Worm (Caenorhabditis elegans) whole organism, midembryonic: ENCODE measurements around the gene frm-2.
A peak's percentile ranks its signal among the peaks of the same experiment; 100 is the strongest.

Experiments
- T22C8.4 ChIP-seq: fragments of 200-800 bp; sonication (Bioruptor generic); IDR thresholded peaks from 2 replicates; pipeline ENCODE4 v1.3.6; 2022; ENCODE audit warnings: missing genetic modification characterization, missing compliant biosample characterization
- cog-1 ChIP-seq: sonication (generic microtip); optimal IDR thresholded peaks from 2 replicates; lab custom pipeline; 2016; ENCODE audit warnings: missing genetic modification characterization, missing compliant biosample characterization
- flt-1 ChIP-seq: fragments of 200-800 bp; sonication (Bioruptor generic); IDR thresholded peaks from 2 replicates; pipeline ENCODE4 v1.3.6; 2022; ENCODE audit warnings: missing genetic modification characterization, missing compliant biosample characterization
- klf-2 ChIP-seq: fragments of 200-800 bp; sonication (Bioruptor generic); conservative IDR thresholded peaks from 2 replicates; pipeline ENCODE4 v1.3.6; 2022; ENCODE audit warnings: missing genetic modification reagents, missing genetic modification characterization, missing compliant biosample characterization
- med-1 ChIP-seq: sonication (generic microtip); optimal IDR thresholded peaks from 2 replicates; lab custom pipeline; 2017; ENCODE audit warnings: missing genetic modification characterization, mild to moderate bottlenecking, missing compliant biosample characterization, antibody characterized with exemption, missing genetic modification reagents; ENCODE audit not compliant: insufficient read depth
- ref-1 ChIP-seq: fragments of 200-800 bp; sonication (Bioruptor generic); conservative IDR thresholded peaks from 2 replicates; pipeline ENCODE4 v1.3.6; 2022; ENCODE audit warnings: missing genetic modification reagents, missing genetic modification characterization, missing compliant biosample characterization
- tab-1 ChIP-seq: fragments of 200-800 bp; sonication (Bioruptor generic); IDR thresholded peaks from 2 replicates; pipeline ENCODE4 v1.3.6; 2022; ENCODE audit warnings: missing genetic modification characterization, missing compliant biosample characterization
- ztf-23 ChIP-seq: fragments of 200-800 bp; sonication (Bioruptor generic); IDR thresholded peaks from 2 replicates; pipeline ENCODE4 v1.3.6; 2022; ENCODE audit warnings: missing genetic modification reagents, missing genetic modification characterization, missing compliant biosample characterization
- ztf-29 ChIP-seq: fragments of 200-800 bp; sonication (Bioruptor generic); IDR thresholded peaks from 2 replicates; pipeline ENCODE4 v1.3.6; 2022; ENCODE audit warnings: missing genetic modification reagents, missing genetic modification characterization, missing compliant biosample characterization

frm-2 gene

ce11 chrIII:5982026-5982425, at the start of gene frm-2:
Gene frm-2 (minus strand): TSS chrIII:5982126.
- TF ChIP-seq cog-1 (tag; lab: Kevin White, UChicago) (no peak), tab-1 (GFP tag; lab: Robert Waterston, UW) (no peak), med-1 (GFP tag; lab: Kevin White, UChicago) (no peak), ref-1 (GFP tag; lab: Robert Waterston, UW) (no peak), klf-2 (GFP tag; lab: Robert Waterston, UW) (no peak), flt-1 (GFP tag; lab: Robert Waterston, UW) (no peak), ztf-29 (GFP tag; lab: Robert Waterston, UW) (no peak), T22C8.4 (GFP tag; lab: Robert Waterston, UW) (no peak), ztf-23 (GFP tag; lab: Robert Waterston, UW) (no peak)

- TF ChIP-seq klf-2 (GFP tag; lab: Robert Waterston, UW) = no peak
- no peak for TF ChIP-seq med-1 (GFP tag; lab: Kevin White, UChicago)
- no peak for TF ChIP-seq cog-1 (tag; lab: Kevin White, UChicago)
- no peak for TF ChIP-seq tab-1 (GFP tag; lab: Robert Waterston, UW)
- no peak for TF ChIP-seq flt-1 (GFP tag; lab: Robert Waterston, UW)
- no peak for TF ChIP-seq T22C8.4 (GFP tag; lab: Robert Waterston, UW)
- no peak for TF ChIP-seq ref-1 (GFP tag; lab: Robert Waterston, UW)
- TF ChIP-seq ztf-23 (GFP tag; lab: Robert Waterston, UW) = no peak
- TF ChIP-seq ztf-29 (GFP tag; lab: Robert Waterston, UW) = no peak
Observed at ce11 chrIII:6030483-6030882, 48.6 kb upstream of the frm-2 start, which contains the start of gene ZK328.6. Gene ZK328.6 (minus strand): TSS chrIII:6030583.

- TF ChIP-seq ref-1 (GFP tag; lab: Robert Waterston, UW) (no peak), ztf-23 (GFP tag; lab: Robert Waterston, UW) (no peak), flt-1 (GFP tag; lab: Robert Waterston, UW) (no peak), cog-1 (tag; lab: Kevin White, UChicago) (no peak), T22C8.4 (GFP tag; lab: Robert Waterston, UW) (no peak)
Observed at ce11 chrIII:6028432-6028831, 46.5 kb upstream of the frm-2 start, which contains the start of gene tbx-7. Gene tbx-7 (minus strand): TSS chrIII:6028532.

- TF ChIP-seq T22C8.4 (GFP tag; lab: Robert Waterston, UW) = no peak
- no peak for TF ChIP-seq cog-1 (tag; lab: Kevin White, UChicago)
- no peak for TF ChIP-seq klf-2 (GFP tag; lab: Robert Waterston, UW)
- no peak for TF ChIP-seq ztf-29 (GFP tag; lab: Robert Waterston, UW)
Observed at ce11 chrIII:6019512-6020209, 37.7 kb upstream of the frm-2 start, which contains the start of the genes npp-10 and cyk-3. Gene npp-10 (minus strand): TSS chrIII:6019562. Gene cyk-3 (plus strand): TSS chrIII:6020159.

- TF ChIP-seq ztf-29 (GFP tag; lab: Robert Waterston, UW) (peak; percentile 10; the same call in 1 of the 2 replicates), ztf-23 (GFP tag; lab: Robert Waterston, UW) (0 out of 2 replicates have a peak, but pooled peaks have one; percentile 10), flt-1 (GFP tag; lab: Robert Waterston, UW) (peak; percentile 20; the same call in 1 of the 2 replicates)
Observed at ce11 chrIII:6013027-6013426, 31.1 kb upstream of the frm-2 start.

ce11 chrIII:6011310-6011709, 29.4 kb upstream of the frm-2 start:
- TF ChIP-seq ref-1 (GFP tag; lab: Robert Waterston, UW) (no peak), klf-2 (GFP tag; lab: Robert Waterston, UW) (no peak), med-1 (GFP tag; lab: Kevin White, UChicago) (no peak), cog-1 (tag; lab: Kevin White, UChicago) (no peak), flt-1 (GFP tag; lab: Robert Waterston, UW) (no peak), ztf-23 (GFP tag; lab: Robert Waterston, UW) (no peak), tab-1 (GFP tag; lab: Robert Waterston, UW) (no peak), T22C8.4 (GFP tag; lab: Robert Waterston, UW) (no peak), ztf-29 (GFP tag; lab: Robert Waterston, UW) (no peak)

ce11 chrIII:6008989-6009610, 27.2 kb upstream of the frm-2 start, which contains the start of the genes gcna-1 and eftu-2:
Gene gcna-1 (minus strand): TSS chrIII:6009084.
Gene eftu-2 (plus strand): TSS chrIII:6009560.
- TF ChIP-seq cog-1 (tag; lab: Kevin White, UChicago) (no peak), ztf-29 (GFP tag; lab: Robert Waterston, UW) (no peak), ref-1 (GFP tag; lab: Robert Waterston, UW) (no peak), med-1 (GFP tag; lab: Kevin White, UChicago) (no peak), tab-1 (GFP tag; lab: Robert Waterston, UW) (no peak), klf-2 (GFP tag; lab: Robert Waterston, UW) (no peak), ztf-23 (GFP tag; lab: Robert Waterston, UW) (no peak), T22C8.4 (GFP tag; lab: Robert Waterston, UW) (no peak), flt-1 (GFP tag; lab: Robert Waterston, UW) (no peak)

- TF ChIP-seq cog-1 (tag; lab: Kevin White, UChicago) (no peak), T22C8.4 (GFP tag; lab: Robert Waterston, UW) (no peak), ztf-29 (GFP tag; lab: Robert Waterston, UW) (no peak), flt-1 (GFP tag; lab: Robert Waterston, UW) (no peak), ref-1 (GFP tag; lab: Robert Waterston, UW) (no peak), tab-1 (GFP tag; lab: Robert Waterston, UW) (no peak)
Observed at ce11 chrIII:6006453-6006852, 24.5 kb upstream of the frm-2 start.

ce11 chrIII:6002024-6002423, 20.1 kb upstream of the frm-2 start:
- TF ChIP-seq ref-1 (GFP tag; lab: Robert Waterston, UW) (no peak), klf-2 (GFP tag; lab: Robert Waterston, UW) (no peak), cog-1 (tag; lab: Kevin White, UChicago) (no peak), T22C8.4 (GFP tag; lab: Robert Waterston, UW) (no peak)
